Worm (Caenorhabditis elegans): Measurements from ENCODE around the gene folt-1.

Gene folt-1

DNA sequence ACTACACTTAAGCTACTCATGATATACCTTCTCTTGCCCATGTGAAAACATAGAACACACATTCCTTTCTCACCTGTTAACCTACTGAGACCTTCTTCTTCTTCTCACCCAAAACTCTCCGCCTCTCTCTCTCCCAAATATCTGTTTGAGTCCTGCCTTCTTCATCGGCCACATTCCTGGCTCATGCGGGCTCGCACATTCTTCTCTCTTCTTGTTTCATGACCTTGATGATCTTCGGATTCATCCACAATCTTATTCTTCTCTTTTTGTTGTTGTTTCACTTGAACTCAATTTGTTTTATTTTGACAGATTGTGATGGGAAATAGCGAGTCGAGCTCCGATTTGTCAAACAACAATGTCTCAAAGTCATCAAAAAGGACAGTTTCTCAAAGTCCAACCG is 30.6 kb downstream of the folt-1 start, which contains the start of gene T19C4.5:
Gene T19C4.5 (plus strand): TSS at position 308 of the 400 bp plus-strand sequence.
- no peak for TF ChIP-seq R02D3.7 (tag; optimal IDR thresholded peaks at IDR 0.05)
- TF ChIP-seq eor-1 (tag; optimal IDR thresholded peaks at IDR 0.05): no peak
- TF ChIP-seq nhr-11 (tag; optimal IDR thresholded peaks at IDR 0.05): no peak
- no peak for TF ChIP-seq elt-3 (tag; optimal IDR thresholded peaks at IDR 0.05)
- no peak for TF ChIP-seq fkh-2 (tag; optimal IDR thresholded peaks at IDR 0.05)
- TF ChIP-seq aly-2 (tag; optimal IDR thresholded peaks at IDR 0.05): no peak
- no peak for TF ChIP-seq fos-1 (tag; optimal IDR thresholded peaks at IDR 0.05)
- TF ChIP-seq nhr-23 (tag; optimal IDR thresholded peaks at IDR 0.05): no peak
- TF ChIP-seq ztf-4 (tag; optimal IDR thresholded peaks at IDR 0.05): no peak
- no peak for TF ChIP-seq nhr-67 (tag; optimal IDR thresholded peaks at IDR 0.05)
- no peak for TF ChIP-seq nhr-12 (tag; optimal IDR thresholded peaks at IDR 0.05)
- no peak for TF ChIP-seq lsy-12 (tag; optimal IDR thresholded peaks at IDR 0.05)
- TF ChIP-seq nhr-237 (tag; optimal IDR thresholded peaks at IDR 0.05): no peak
- no peak for TF ChIP-seq ZK546.5 (tag; optimal IDR thresholded peaks at IDR 0.05)

ce11 chrV:11172667-11173066 is 31.4 kb downstream of the folt-1 start:
- peak; percentile 19 for TF ChIP-seq fkh-10 (GFP tag; optimal IDR thresholded peaks at IDR 0.05)
- no peak for TF ChIP-seq lsy-12 (tag; optimal IDR thresholded peaks at IDR 0.05)
- no peak for TF ChIP-seq fkh-2 (tag; optimal IDR thresholded peaks at IDR 0.05)
- TF ChIP-seq nhr-77 (tag; optimal IDR thresholded peaks at IDR 0.05): no peak
- no peak for TF ChIP-seq hmg-11 (tag; optimal IDR thresholded peaks at IDR 0.05)

ce11 chrV:11174663-11175062 is 33.4 kb downstream of the folt-1 start:
- TF ChIP-seq hmg-11 (tag; optimal IDR thresholded peaks at IDR 0.05) (peak; percentile 34), egl-27 (tag; optimal IDR thresholded peaks at IDR 0.05) (no peak), elt-2 (tag; optimal IDR thresholded peaks at IDR 0.05) (peak; percentile 26), nfya-1 (tag; optimal IDR thresholded peaks at IDR 0.05; ENCODE audit: insufficient read depth) (peak; percentile 2), lin-39 (tag; optimal IDR thresholded peaks at IDR 0.05) (peak; percentile 35), pqm-1 (tag; optimal IDR thresholded peaks at IDR 0.05) (no peak), snpc-4 (tag; optimal IDR thresholded peaks at IDR 0.05) (peak; percentile 95)

- TF ChIP-seq snpc-4 (tag; optimal IDR thresholded peaks at IDR 0.05): peak; percentile 93
- TF ChIP-seq nhr-43 (tag; optimal IDR thresholded peaks at IDR 0.05; ENCODE audit: poor library complexity, severe bottlenecking): peak; percentile 35
- TF ChIP-seq elt-2 (tag; optimal IDR thresholded peaks at IDR 0.05): peak; percentile 27
- TF ChIP-seq ama-1 (optimal IDR thresholded peaks at IDR 0.05): peak; percentile 6
- peak; percentile 23 for TF ChIP-seq pqm-1 (tag; optimal IDR thresholded peaks at IDR 0.05)
- TF ChIP-seq nhr-77 (tag; optimal IDR thresholded peaks at IDR 0.05): peak; percentile 2
- peak; percentile 29 for TF ChIP-seq nhr-25 (tag; optimal IDR thresholded peaks at IDR 0.05)
These were observed 34.2 kb downstream of the folt-1 start for ce11 chrV:11175336-11175938.

- TF ChIP-seq pqm-1 (tag; optimal IDR thresholded peaks at IDR 0.05) (peak; percentile 65), elt-2 (tag; optimal IDR thresholded peaks at IDR 0.05) (peak; percentile 76), R02D3.7 (tag; optimal IDR thresholded peaks at IDR 0.05) (peak; percentile 5), nhr-77 (tag; optimal IDR thresholded peaks at IDR 0.05) (peak; percentile 38), ama-1 (optimal IDR thresholded peaks at IDR 0.05) (peak; percentile 47), nfya-1 (tag; optimal IDR thresholded peaks at IDR 0.05; ENCODE audit: insufficient read depth) (peak; percentile 14), nhr-43 (tag; optimal IDR thresholded peaks at IDR 0.05; ENCODE audit: poor library complexity, severe bottlenecking) (peak; percentile 61), snpc-4 (tag; optimal IDR thresholded peaks at IDR 0.05) (peak; percentile 97)
These were observed 35.5 kb downstream of the folt-1 start for ce11 chrV:11176693-11177304.

DNA sequence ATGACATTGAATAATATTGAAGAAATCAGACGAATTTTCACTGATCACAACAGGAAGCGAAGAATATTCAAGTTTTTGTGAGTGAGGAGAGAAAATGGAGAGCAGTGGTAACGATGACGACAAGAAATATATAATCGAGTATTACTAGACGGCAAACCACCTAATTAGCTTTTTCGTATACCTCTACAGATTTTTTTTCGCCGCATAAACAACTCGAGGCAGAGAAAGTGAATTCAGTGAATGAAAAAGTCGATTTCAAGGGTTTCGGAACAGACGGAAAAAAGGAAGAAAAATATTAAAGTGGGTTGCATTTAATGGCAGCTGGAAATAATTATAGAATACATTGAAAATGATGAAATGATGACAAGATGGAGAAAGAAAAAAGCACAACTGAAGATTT is 36.3 kb downstream of the folt-1 start, which contains the start of gene gpa-1:
Gene gpa-1 (minus strand): TSS at position 101 of the 400 bp plus-strand sequence.
- no peak for TF ChIP-seq nhr-12 (tag; optimal IDR thresholded peaks at IDR 0.05)
- no peak for TF ChIP-seq hmg-11 (tag; optimal IDR thresholded peaks at IDR 0.05)
- no peak for TF ChIP-seq daf-12 (tag; optimal IDR thresholded peaks at IDR 0.05)
- TF ChIP-seq nhr-77 (tag; optimal IDR thresholded peaks at IDR 0.05): no peak
- no peak for TF ChIP-seq unc-62 (GFP tag; optimal IDR thresholded peaks at IDR 0.05)
- no peak for TF ChIP-seq nhr-43 (tag; optimal IDR thresholded peaks at IDR 0.05; ENCODE audit: poor library complexity, severe bottlenecking)
- TF ChIP-seq egl-27 (tag; optimal IDR thresholded peaks at IDR 0.05): no peak
- no peak for TF ChIP-seq ama-1 (optimal IDR thresholded peaks at IDR 0.05)
- no peak for TF ChIP-seq elt-2 (tag; optimal IDR thresholded peaks at IDR 0.05)
- no peak for TF ChIP-seq snpc-4 (tag; optimal IDR thresholded peaks at IDR 0.05)
- TF ChIP-seq nhr-28 (tag; optimal IDR thresholded peaks at IDR 0.05): no peak
- no peak for TF ChIP-seq fos-1 (tag; optimal IDR thresholded peaks at IDR 0.05)
- no peak for TF ChIP-seq pha-4 (tag; optimal IDR thresholded peaks at IDR 0.05)
- TF ChIP-seq nhr-76 (tag; optimal IDR thresholded peaks at IDR 0.05): no peak
- TF ChIP-seq lin-15B (tag; optimal IDR thresholded peaks at IDR 0.05): no peak
- TF ChIP-seq mml-1 (tag; optimal IDR thresholded peaks at IDR 0.05): no peak
- TF ChIP-seq tbx-2 (tag; optimal IDR thresholded peaks at IDR 0.05): no peak
